Fruit fly (Drosophila melanogaster): ENCODE results near the gene HP1D3csd.

HP1D3csd gene

dm6 chrX:19154998-19155397 is 35.0 kb upstream of the HP1D3csd start (continued):
- peak; percentile 24 for TF ChIP-seq Neu2 (GFP tag; optimal IDR thresholded peaks at IDR 0.05; ENCODE audit: borderline replicate concordance)
- TF ChIP-seq Max (GFP tag; optimal IDR thresholded peaks at IDR 0.05) = peak; percentile 71
- TF ChIP-seq slbo (GFP tag; IDR thresholded peaks at IDR 0.05) = peak; percentile 67
- TF ChIP-seq CG9797 (GFP tag; optimal IDR thresholded peaks at IDR 0.05) = peak; percentile 28
- TF ChIP-seq Xrp1 (GFP tag; IDR thresholded peaks at IDR 0.05) = peak; percentile 97
- TF ChIP-seq CG7745 (tag; optimal IDR thresholded peaks at IDR 0.05) = peak; percentile 77
- TF ChIP-seq Six4 (GFP tag; optimal IDR thresholded peaks at IDR 0.05) = peak; percentile 82
- peak; percentile 47 for TF ChIP-seq fu2 (GFP tag; optimal IDR thresholded peaks at IDR 0.05)
- TF ChIP-seq Lim3 (GFP tag; IDR thresholded peaks at IDR 0.05) = no peak
- peak; percentile 67 for TF ChIP-seq ab (GFP tag; optimal IDR thresholded peaks at IDR 0.05)
- peak; percentile 86 for TF ChIP-seq CG13424 (tag; optimal IDR thresholded peaks at IDR 0.05)
- TF ChIP-seq Gug (GFP tag; IDR thresholded peaks at IDR 0.05) = peak; percentile 74; the same call in 3 of the 4 replicates
- no peak for TF ChIP-seq Lpt (GFP tag; optimal IDR thresholded peaks at IDR 0.05)
- TF ChIP-seq zfh1 (GFP tag; IDR thresholded peaks at IDR 0.05) = peak; percentile 95
- TF ChIP-seq CG6654 (GFP tag; optimal IDR thresholded peaks at IDR 0.05) = peak; percentile 62
- TF ChIP-seq MESR4 (GFP tag; optimal IDR thresholded peaks at IDR 0.05) = peak; percentile 6
- TF ChIP-seq CG13296 (GFP tag; optimal IDR thresholded peaks at IDR 0.05) = no peak
- peak; percentile 58 for TF ChIP-seq gro (GFP tag; optimal IDR thresholded peaks at IDR 0.05)
- TF ChIP-seq PHDP (tag; optimal IDR thresholded peaks at IDR 0.05) = peak; percentile 81
- peak; percentile 86 for TF ChIP-seq ken (GFP tag; IDR thresholded peaks at IDR 0.05)
- TF ChIP-seq mam (GFP tag; optimal IDR thresholded peaks at IDR 0.05) = peak; percentile 66
- TF ChIP-seq CG1529 (GFP tag; optimal IDR thresholded peaks at IDR 0.05) = peak; percentile 89
- TF ChIP-seq ind (GFP tag; optimal IDR thresholded peaks at IDR 0.05) = peak; percentile 71
- TF ChIP-seq CG7786 (GFP tag; optimal IDR thresholded peaks at IDR 0.05) = peak; percentile 88
- TF ChIP-seq CG17359 (tag; optimal IDR thresholded peaks at IDR 0.05) = peak; percentile 90
- TF ChIP-seq bbx (GFP tag; IDR thresholded peaks at IDR 0.05; ENCODE audit: partially characterized antibody) = no peak
- no peak for TF ChIP-seq fd3F (GFP tag; optimal IDR thresholded peaks at IDR 0.05)
- TF ChIP-seq bowl (GFP tag; IDR thresholded peaks at IDR 0.05) = peak; percentile 59; the same call in 1 of the 2 replicates
- TF ChIP-seq Poxn (GFP tag; IDR thresholded peaks at IDR 0.05) = no peak
- TF ChIP-seq Hey (tag; optimal IDR thresholded peaks at IDR 0.05) = no peak
- no peak for TF ChIP-seq CG3995 (GFP tag; optimal IDR thresholded peaks at IDR 0.05)
- peak; percentile 61; the same call in 1 of the 3 replicates for TF ChIP-seq CG2889 (GFP tag; IDR thresholded peaks at IDR 0.05)
- peak; percentile 45 for TF ChIP-seq CG10431 (GFP tag; optimal IDR thresholded peaks at IDR 0.05)
- TF ChIP-seq sc (optimal IDR thresholded peaks at IDR 0.05) = no peak
- peak; percentile 88 for TF ChIP-seq sc (GFP tag; optimal IDR thresholded peaks at IDR 0.05)
- no peak for TF ChIP-seq BEAF-32 (GFP tag; optimal IDR thresholded peaks at IDR 0.05)
- peak; percentile 43 for TF ChIP-seq CG10274 (GFP tag; optimal IDR thresholded peaks at IDR 0.05)
- peak; percentile 75 for TF ChIP-seq salm (tag; optimal IDR thresholded peaks at IDR 0.05)
- peak; percentile 58; the same call in 1 of the 2 replicates for TF ChIP-seq CG32532 (GFP tag; IDR thresholded peaks at IDR 0.05)
- TF ChIP-seq Xbp1 (GFP tag; optimal IDR thresholded peaks at IDR 0.05) = peak; percentile 83
- peak; percentile 8 for TF ChIP-seq CG12299 (tag; optimal IDR thresholded peaks at IDR 0.05)
- peak; percentile 3 for TF ChIP-seq CTCF (GFP tag; optimal IDR thresholded peaks at IDR 0.05)
- peak; percentile 86 for TF ChIP-seq pnt (GFP tag; optimal IDR thresholded peaks at IDR 0.05)
- TF ChIP-seq jumu (GFP tag; optimal IDR thresholded peaks at IDR 0.05) = peak; percentile 89
- no peak for TF ChIP-seq ato (GFP tag; IDR thresholded peaks at IDR 0.05; ENCODE audit: partially characterized antibody)
- TF ChIP-seq MTF-1 (GFP tag; optimal IDR thresholded peaks at IDR 0.05; ENCODE audit: borderline replicate concordance) = peak; percentile 75
- peak; percentile 64 for TF ChIP-seq dm (GFP tag; optimal IDR thresholded peaks at IDR 0.05)
- peak; percentile 80 for TF ChIP-seq bcd (GFP tag; optimal IDR thresholded peaks at IDR 0.05)
- TF ChIP-seq da (GFP tag; optimal IDR thresholded peaks at IDR 0.05) = no peak
- peak; percentile 93 for TF ChIP-seq oc (tag; optimal IDR thresholded peaks at IDR 0.05)
- TF ChIP-seq Asciz (GFP tag; optimal IDR thresholded peaks at IDR 0.05) = peak; percentile 84
- TF ChIP-seq CG10462 (GFP tag; optimal IDR thresholded peaks at IDR 0.05) = peak; percentile 72
